Fruit fly (Drosophila melanogaster) whole organism, adult: ENCODE data around the gene CSN1b.

Experiments
- Clk ChIP-seq: fragments of 200-800 bp; sonication (Bioruptor generic); optimal IDR thresholded peaks from 2 replicates; lab custom pipeline; 2017; ENCODE audit warnings: missing biosample characterization, missing genetic modification characterization
- cnc ChIP-seq, 2 experiments: fragments of >200 bp; optimal IDR thresholded peaks; 2 replicates each; lab custom pipeline; 2017
- ovo ChIP-seq: fragments of 200-800 bp; sonication (Bioruptor generic); optimal IDR thresholded peaks from 2 replicates; lab custom pipeline; 2016; ENCODE audit warnings: missing biosample characterization, missing genetic modification characterization

- TF ChIP-seq cnc (optimal IDR thresholded peaks at IDR 0.05; lab: Kevin White, UChicago) (no peak), ovo (no peak), Clk (no peak)
Observed at dm6 chr3L:18860467-18860866, 44.3 kb downstream of the CSN1b start.
